Worm (Caenorhabditis elegans) whole organism, L4/young adult: Measurements from ENCODE around the gene cyp-33C3.
"Not testable (repeated sequence)": the region's sequence is repeated elsewhere in the genome, so short reads cannot be mapped to it uniquely, and the experiment has no call there.

Experiments used
- W03F9.2 ChIP-seq: fragments of 150-350 bp; optimal IDR thresholded peaks from 2 replicates; lab custom pipeline; 2014; ENCODE audit warnings: missing biosample characterization, missing genetic modification characterization
- dao-5 ChIP-seq: sonication (generic microtip); optimal IDR thresholded peaks from 2 replicates; lab custom pipeline; 2016; ENCODE audit warnings: missing genotype, missing genetic modification characterization, moderate library complexity, missing compliant biosample characterization
- him-1 ChIP-seq: sonication (generic microtip); optimal IDR thresholded peaks from 2 replicates; lab custom pipeline; 2016; ENCODE audit warnings: missing genotype, missing genetic modification reagents, missing genetic modification characterization, missing compliant biosample characterization

The cyp-33C3 gene

ce11 chrV:2225130-2225529 lies 17.4 kb upstream of the cyp-33C3 start, which contains the start of gene nhr-103:
nhr-103 (plus strand) TSS chrV:2225430.
- no peak for TF ChIP-seq him-1 (tag; lab: Kevin White, UChicago)
- no peak for TF ChIP-seq W03F9.2 (tag; lab: Kevin White, UChicago)
- TF ChIP-seq dao-5 (tag; lab: Kevin White, UChicago) = no peak

ce11 chrV:2226903-2227302 lies 15.7 kb upstream of the cyp-33C3 start, which contains the start of gene nhr-18:
nhr-18 (plus strand) TSS chrV:2227203.
- TF ChIP-seq him-1 (tag; lab: Kevin White, UChicago) (no peak), W03F9.2 (tag; lab: Kevin White, UChicago) (no peak), dao-5 (tag; lab: Kevin White, UChicago) (no peak)

- TF ChIP-seq W03F9.2 (tag; lab: Kevin White, UChicago) = no peak
- no peak for TF ChIP-seq him-1 (tag; lab: Kevin White, UChicago)
- TF ChIP-seq dao-5 (tag; lab: Kevin White, UChicago) = no peak
Observed at ce11 chrV:2228781-2229180, 13.8 kb upstream of the cyp-33C3 start, which contains the start of gene nhr-126. nhr-126 (plus strand) TSS chrV:2229081.

- TF ChIP-seq him-1 (tag; lab: Kevin White, UChicago) (no peak), W03F9.2 (tag; lab: Kevin White, UChicago) (no peak), dao-5 (tag; lab: Kevin White, UChicago) (no peak)
Observed at ce11 chrV:2230912-2231311, 11.7 kb upstream of the cyp-33C3 start, which contains the start of gene nhr-134. nhr-134 (plus strand) TSS chrV:2231223.

- no peak for TF ChIP-seq dao-5 (tag; lab: Kevin White, UChicago)
- TF ChIP-seq him-1 (tag; lab: Kevin White, UChicago) = no peak
- TF ChIP-seq W03F9.2 (tag; lab: Kevin White, UChicago) = no peak
Observed at ce11 chrV:2233177-2233576, 9.4 kb upstream of the cyp-33C3 start, which contains the start of gene nhr-96. nhr-96 (plus strand) TSS chrV:2233477.

ce11 chrV:2235848-2236247 lies 6.7 kb upstream of the cyp-33C3 start, which contains the start of gene cyp-33C4:
cyp-33C4 (plus strand) TSS chrV:2236140.
- TF ChIP-seq W03F9.2 (tag; lab: Kevin White, UChicago) (no peak), him-1 (tag; lab: Kevin White, UChicago) (no peak), dao-5 (tag; lab: Kevin White, UChicago) (no peak)

ce11 chrV:2238012-2238411 lies 4.6 kb upstream of the cyp-33C3 start:
- TF ChIP-seq W03F9.2 (tag; lab: Kevin White, UChicago) (no peak), him-1 (tag; lab: Kevin White, UChicago) (no peak)

- no peak for TF ChIP-seq dao-5 (tag; lab: Kevin White, UChicago)
- no peak for TF ChIP-seq him-1 (tag; lab: Kevin White, UChicago)
- no peak for TF ChIP-seq W03F9.2 (tag; lab: Kevin White, UChicago)
Observed at ce11 chrV:2244751-2245150, 2.2 kb downstream of the cyp-33C3 start, which contains the start of gene cyp-33C5. cyp-33C5 (plus strand) TSS chrV:2245004.

- no peak for TF ChIP-seq dao-5 (tag; lab: Kevin White, UChicago)
- no peak for TF ChIP-seq him-1 (tag; lab: Kevin White, UChicago)
- TF ChIP-seq W03F9.2 (tag; lab: Kevin White, UChicago) = no peak
Observed at ce11 chrV:2249310-2249709, 6.7 kb downstream of the cyp-33C3 start, which contains the start of gene cyp-33C6. cyp-33C6 (minus strand) TSS chrV:2249410.

- no peak for TF ChIP-seq dao-5 (tag; lab: Kevin White, UChicago)
- no peak for TF ChIP-seq W03F9.2 (tag; lab: Kevin White, UChicago)
- no peak for TF ChIP-seq him-1 (tag; lab: Kevin White, UChicago)
Observed at ce11 chrV:2250126-2250590, 7.6 kb downstream of the cyp-33C3 start, which contains the start of gene cyp-33C7. cyp-33C7 (plus strand) TSS chrV:2250540.

- TF ChIP-seq W03F9.2 (tag; lab: Kevin White, UChicago) (no peak), him-1 (tag; lab: Kevin White, UChicago) (no peak), dao-5 (tag; lab: Kevin White, UChicago) (no peak)
Observed at ce11 chrV:2251774-2252173, 9.2 kb downstream of the cyp-33C3 start.

ce11 chrV:2254553-2255124 lies 12.1 kb downstream of the cyp-33C3 start, which contains the start of gene str-253:
str-253 (minus strand) TSS chrV:2254603.
- TF ChIP-seq W03F9.2 (tag; lab: Kevin White, UChicago) (no peak), him-1 (tag; lab: Kevin White, UChicago) (no peak)

ce11 chrV:2255191-2255590 lies 12.6 kb downstream of the cyp-33C3 start, which contains the start of gene F41B5.1:
F41B5.1 (plus strand) TSS chrV:2255533.
- TF ChIP-seq him-1, W03F9.2, dao-5 (tag; lab: Kevin White, UChicago): not testable (repeated sequence)
